Fruit fly (Drosophila melanogaster): ENCODE measurements around the gene CG7968.

Gene CG7968

DNA sequence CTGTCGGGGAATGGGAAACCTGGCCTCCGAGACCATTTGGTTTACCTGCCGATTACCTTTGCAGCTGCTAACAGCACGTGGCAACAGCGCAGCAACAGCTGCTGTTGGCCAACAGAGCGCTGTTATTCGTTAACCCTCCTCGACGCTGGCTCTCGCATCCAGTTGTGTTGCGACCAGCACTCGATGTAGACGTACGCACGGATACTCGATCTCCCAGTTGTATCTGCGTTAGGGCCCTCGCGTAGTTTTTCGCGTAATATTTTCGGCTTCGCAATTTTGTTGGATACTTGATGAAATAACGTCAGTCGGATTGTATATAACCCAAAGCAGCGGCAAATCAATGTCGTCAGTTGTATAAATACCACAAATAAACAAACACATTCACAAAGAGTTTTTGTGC is 29.6 kb downstream of the CG7968 start (continued):
- TF ChIP-seq Nf-YB (GFP tag; optimal IDR thresholded peaks at IDR 0.05) (no peak), shn (GFP tag; optimal IDR thresholded peaks at IDR 0.05) (no peak), CG9215 (GFP tag; IDR thresholded peaks at IDR 0.05) (no peak), CG17361 (GFP tag; IDR thresholded peaks at IDR 0.05) (no peak; the same call in 2 of the 3 replicates), h (optimal IDR thresholded peaks at IDR 0.05) (no peak), Adf1 (GFP tag; IDR thresholded peaks at IDR 0.05) (peak; percentile 37; the same call in 1 of the 2 replicates), sr (GFP tag; IDR thresholded peaks at IDR 0.05) (no peak; the same call in 2 of the 3 replicates), Hr51 (GFP tag; optimal IDR thresholded peaks at IDR 0.05) (no peak), CG8290 (GFP tag; optimal IDR thresholded peaks at IDR 0.05) (no peak), CG8290 (tag; optimal IDR thresholded peaks at IDR 0.05) (peak in 1 of 2 experiments; percentile 74), CG13775 (GFP tag; optimal IDR thresholded peaks at IDR 0.05) (no peak), CG12236 (GFP tag; optimal IDR thresholded peaks at IDR 0.05) (no peak), Atf6 (GFP tag; IDR thresholded peaks at IDR 0.05) (peak; percentile 64), CG31365 (tag; optimal IDR thresholded peaks at IDR 0.05) (no peak), Sox100B (GFP tag; optimal IDR thresholded peaks at IDR 0.05) (no peak), slp2 (GFP tag; optimal IDR thresholded peaks at IDR 0.05) (no peak), YL-1 (GFP tag; optimal IDR thresholded peaks at IDR 0.05) (no peak), br (optimal IDR thresholded peaks at IDR 0.05) (no peak), Meics (GFP tag; optimal IDR thresholded peaks at IDR 0.05) (peak; percentile 18), CTCF (GFP tag; optimal IDR thresholded peaks at IDR 0.05) (no peak), Gsc (GFP tag; IDR thresholded peaks at IDR 0.05) (no peak), CG15011 (GFP tag; optimal IDR thresholded peaks at IDR 0.05) (no peak), Elba2 (GFP tag; optimal IDR thresholded peaks at IDR 0.05) (no peak), tll (GFP tag; optimal IDR thresholded peaks at IDR 0.05) (no peak), CG5180 (GFP tag; optimal IDR thresholded peaks at IDR 0.05) (peak; percentile 40), chinmo (GFP tag; IDR thresholded peaks at IDR 0.05; ENCODE audit: partially characterized antibody) (peak; percentile 85; the same call in 3 of the 4 replicates), caup (GFP tag; optimal IDR thresholded peaks at IDR 0.05; ENCODE audit: severe bottlenecking) (peak; percentile 27), CG17912 (GFP tag; optimal IDR thresholded peaks at IDR 0.05) (no peak), CG10543 (GFP tag; optimal IDR thresholded peaks at IDR 0.05) (no peak), CG6765 (GFP tag; optimal IDR thresholded peaks at IDR 0.05) (peak; percentile 6), CG2202 (tag; optimal IDR thresholded peaks at IDR 0.05) (no peak), CG1603 (tag; optimal IDR thresholded peaks at IDR 0.05) (no peak), kah (GFP tag; optimal IDR thresholded peaks at IDR 0.05) (no peak), lab (GFP tag; optimal IDR thresholded peaks at IDR 0.05) (peak; percentile 61), CG11398 (GFP tag; optimal IDR thresholded peaks at IDR 0.05) (peak; percentile 19), CG3847 (GFP tag; IDR thresholded peaks at IDR 0.05) (peak; percentile 16; the same call in 1 of the 2 replicates), CG12744 (GFP tag; optimal IDR thresholded peaks at IDR 0.05) (no peak), peb (GFP tag; IDR thresholded peaks at IDR 0.05) (no peak), Hr3 (GFP tag; optimal IDR thresholded peaks at IDR 0.05) (no peak), nau (GFP tag; optimal IDR thresholded peaks at IDR 0.05) (peak; percentile 27), CG6683 (GFP tag; optimal IDR thresholded peaks at IDR 0.05) (no peak), jing (GFP tag; optimal IDR thresholded peaks at IDR 0.05) (no peak), D (optimal IDR thresholded peaks at IDR 0.05) (no peak), D (GFP tag; optimal IDR thresholded peaks at IDR 0.05) (no peak), Spps (tag; optimal IDR thresholded peaks at IDR 0.05) (no peak), CG7357 (GFP tag; IDR thresholded peaks at IDR 0.05) (0 out of 3 replicates have a peak, but pooled peaks have one; percentile 12), CG9437 (GFP tag; optimal IDR thresholded peaks at IDR 0.05) (no peak), CG9817 (tag; optimal IDR thresholded peaks at IDR 0.05) (no peak), zf30C (GFP tag; optimal IDR thresholded peaks at IDR 0.05) (no peak), twi (tag; optimal IDR thresholded peaks at IDR 0.05) (no peak), CG13123 (GFP tag; optimal IDR thresholded peaks at IDR 0.05) (no peak), E2f1 (GFP tag; IDR thresholded peaks at IDR 0.05) (no peak), wdn (GFP tag; IDR thresholded peaks at IDR 0.05) (peak; percentile 32; the same call in 1 of the 2 replicates)
